Worm (Caenorhabditis elegans): ENCODE results near the gene str-121.

DNA sequence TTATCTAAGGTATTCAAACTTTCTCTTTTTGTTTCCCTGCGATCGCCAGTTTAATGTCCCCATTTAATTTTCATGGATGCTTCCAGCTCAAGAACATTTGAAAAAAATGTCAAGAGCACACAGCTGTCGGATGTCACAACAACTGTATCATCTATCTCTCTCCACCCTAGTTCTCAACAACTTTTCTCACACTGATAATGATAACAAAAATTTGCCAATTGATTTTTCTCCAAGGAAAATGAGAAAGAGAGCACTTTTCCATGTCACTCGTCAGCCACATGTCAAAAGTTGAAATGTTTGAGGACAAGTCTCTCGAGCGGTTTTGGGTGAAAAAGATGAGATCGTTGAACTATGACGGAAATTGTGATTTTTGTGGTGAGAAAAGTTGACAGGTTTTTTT lies 26.6 kb upstream of the str-121 start:
- peak; percentile 97 for TF ChIP-seq unc-62 (GFP tag; optimal IDR thresholded peaks at IDR 0.05)
- no peak for TF ChIP-seq ztf-11 (tag; optimal IDR thresholded peaks at IDR 0.05)
- TF ChIP-seq ceh-39 (tag; optimal IDR thresholded peaks at IDR 0.05) = no peak
- no peak for TF ChIP-seq sptf-1 (tag; optimal IDR thresholded peaks at IDR 0.05)
- TF ChIP-seq mab-5 (tag; optimal IDR thresholded peaks at IDR 0.05) = no peak
- no peak for TF ChIP-seq mls-2 (tag; optimal IDR thresholded peaks at IDR 0.05)
- TF ChIP-seq nhr-12 (tag; optimal IDR thresholded peaks at IDR 0.05) = no peak
- TF ChIP-seq snpc-4 (tag; optimal IDR thresholded peaks at IDR 0.05) = no peak
- TF ChIP-seq pha-4 (tag; optimal IDR thresholded peaks at IDR 0.05) = no peak
- no peak for TF ChIP-seq unc-39 (tag; optimal IDR thresholded peaks at IDR 0.05)
- TF ChIP-seq nhr-237 (tag; optimal IDR thresholded peaks at IDR 0.05) = no peak

All from whole organism, mixed stage, embryonic.